Worm (Caenorhabditis elegans) whole organism, L1 larva: ENCODE measurements around the gene dhs-20.
A peak's percentile ranks its signal among the peaks of the same experiment; 100 is the strongest.

Source experiments
- C34B4.2 ChIP-seq: sonication (generic microtip); optimal IDR thresholded peaks from 2 replicates; lab custom pipeline; 2017; ENCODE audit warnings: mild to moderate bottlenecking, missing genetic modification characterization, missing compliant biosample characterization
- F16B12.6 ChIP-seq: fragments of 150-350 bp; optimal IDR thresholded peaks from 2 replicates; lab custom pipeline; 2014; ENCODE audit warnings: missing biosample characterization, missing genetic modification characterization
- aha-1 ChIP-seq: fragments of 150-350 bp; optimal IDR thresholded peaks from 2 replicates; lab custom pipeline; 2014; ENCODE audit warnings: missing biosample characterization, missing genetic modification characterization
- aly-2 ChIP-seq: fragments of 150-350 bp; optimal IDR thresholded peaks from 2 replicates; lab custom pipeline; 2014; ENCODE audit warnings: missing biosample characterization, missing genetic modification characterization
- ama-1 ChIP-seq: fragments of 150-350 bp; optimal IDR thresholded peaks from 2 replicates; lab custom pipeline; 2014
- blmp-1 ChIP-seq: fragments of 150-350 bp; optimal IDR thresholded peaks from 2 replicates; lab custom pipeline; 2014; ENCODE audit warnings: missing biosample characterization, missing genetic modification characterization
- ceh-63 ChIP-seq: fragments of 200-800 bp; sonication (Bioruptor generic); optimal IDR thresholded peaks from 2 replicates; lab custom pipeline; 2018; ENCODE audit warnings: mild to moderate bottlenecking, missing genetic modification characterization, missing compliant biosample characterization
- ceh-8 ChIP-seq: fragments of 200-800 bp; sonication (Bioruptor generic); optimal IDR thresholded peaks from 2 replicates; lab custom pipeline; 2018; ENCODE audit warnings: mild to moderate bottlenecking, missing genetic modification characterization, moderate library complexity, missing compliant biosample characterization
- dpl-1 ChIP-seq, 3 experiments: fragments of 150-350 bp in 2 of 3; sonication (generic microtip) in 1 of 3; optimal IDR thresholded peaks; 2 replicates each; lab custom pipeline; 2014 to 2017; ENCODE audit warnings: missing biosample characterization in 3 of 3, missing genetic modification characterization in 3 of 3, missing genetic modification reagents in 3 of 3
- dsc-1 ChIP-seq: sonication (generic microtip); optimal IDR thresholded peaks from 2 replicates; lab custom pipeline; 2016; ENCODE audit warnings: mild to moderate bottlenecking, missing genetic modification characterization, missing compliant biosample characterization
- efl-1 ChIP-seq, 4 experiments: fragments of 150-350 bp; optimal IDR thresholded peaks in 3 of 4; peaks in 1 of 4; 1 replicate in 1 of 4; 2 replicates in 3 of 4; lab custom pipeline; 2014; ENCODE audit warnings: missing biosample characterization in 2 of 4, missing genetic modification characterization in 2 of 4, missing genetic modification reagents in 2 of 4
- egl-13 ChIP-seq: sonication (generic microtip); optimal IDR thresholded peaks from 2 replicates; lab custom pipeline; 2016; ENCODE audit warnings: missing genotype, missing genetic modification reagents, missing genetic modification characterization, missing compliant biosample characterization
- egl-27 ChIP-seq, 2 experiments: fragments of 150-350 bp in 1 of 2; sonication (generic microtip); optimal IDR thresholded peaks; 3 replicates each; lab custom pipeline; 2017 to 2018; ENCODE audit warnings: missing biosample characterization in 2 of 2, missing genetic modification characterization in 2 of 2, missing genetic modification reagents in 2 of 2
- elt-2 ChIP-seq: sonication (generic microtip); optimal IDR thresholded peaks from 2 replicates; lab custom pipeline; 2016; ENCODE audit warnings: missing genetic modification characterization, mild to moderate bottlenecking, inconsistent platforms, missing compliant biosample characterization, missing genetic modification reagents
- elt-3 ChIP-seq, 6 experiments: fragments of 150-350 bp in 1 of 6; sonication (generic microtip); optimal IDR thresholded peaks; 2 replicates each; lab custom pipeline; 2017 to 2018; ENCODE audit warnings: missing biosample characterization in 6 of 6, missing genetic modification characterization in 6 of 6, inconsistent platforms in 1 of 6
- ets-5 ChIP-seq: fragments of 200-800 bp; sonication (Bioruptor generic); IDR thresholded peaks from 2 replicates; pipeline ENCODE4 v1.3.6; 2022; ENCODE audit warnings: missing genetic modification characterization, missing compliant biosample characterization
- grh-1 ChIP-seq: fragments of 200-800 bp; sonication (Bioruptor generic); IDR thresholded peaks from 2 replicates; pipeline ENCODE4 v1.3.6; 2022; ENCODE audit warnings: missing genetic modification reagents, missing genetic modification characterization, missing compliant biosample characterization
- hlh-17 ChIP-seq: fragments of 200-800 bp; sonication (Bioruptor generic); optimal IDR thresholded peaks from 2 replicates; lab custom pipeline; 2018; ENCODE audit warnings: missing genetic modification characterization, mild to moderate bottlenecking, missing compliant biosample characterization, moderate library complexity, borderline replicate concordance
- hlh-4 ChIP-seq: sonication (generic microtip); optimal IDR thresholded peaks from 2 replicates; lab custom pipeline; 2016; ENCODE audit warnings: mild to moderate bottlenecking, missing genetic modification characterization, missing compliant biosample characterization
- lin-14 ChIP-seq: fragments of 200-800 bp; sonication (Bioruptor generic); optimal IDR thresholded peaks from 2 replicates; lab custom pipeline; 2018; ENCODE audit warnings: mild to moderate bottlenecking, missing genetic modification characterization, moderate library complexity, missing compliant biosample characterization
- lin-35 ChIP-seq, 2 experiments: fragments of 150-350 bp; optimal IDR thresholded peaks; 2 replicates each; lab custom pipeline; 2014; ENCODE audit warnings: missing biosample characterization in 2 of 2, missing genetic modification characterization in 2 of 2, missing genetic modification reagents in 2 of 2
- mdl-1 ChIP-seq, 2 experiments: fragments of 150-350 bp; optimal IDR thresholded peaks; 2 replicates each; lab custom pipeline; 2014 to 2017; ENCODE audit warnings: missing biosample characterization in 2 of 2, missing genetic modification characterization in 2 of 2, inconsistent platforms in 1 of 2
- mep-1 ChIP-seq: fragments of 150-350 bp; optimal IDR thresholded peaks from 2 replicates; lab custom pipeline; 2014; ENCODE audit warnings: missing biosample characterization, missing genetic modification characterization
- nhr-71 ChIP-seq: sonication (generic microtip); optimal IDR thresholded peaks from 2 replicates; lab custom pipeline; 2016; ENCODE audit warnings: mild to moderate bottlenecking, missing genetic modification characterization, moderate library complexity, missing compliant biosample characterization
- nhr-76 ChIP-seq: sonication (generic microtip); optimal IDR thresholded peaks from 2 replicates; lab custom pipeline; 2017; ENCODE audit warnings: missing biosample characterization, missing genetic modification characterization
- nhr-85 ChIP-seq: sonication (generic microtip); peaks from one replicate; lab custom pipeline; 2016; ENCODE audit warnings: missing genetic modification characterization, inconsistent platforms, missing compliant biosample characterization
- pax-3 ChIP-seq: fragments of 200-800 bp; sonication (Bioruptor generic); optimal IDR thresholded peaks from 2 replicates; lab custom pipeline; 2018; ENCODE audit warnings: mild to moderate bottlenecking, missing genetic modification characterization, moderate library complexity, missing compliant biosample characterization
- pqm-1 ChIP-seq: sonication (generic microtip); optimal IDR thresholded peaks from 3 replicates; lab custom pipeline; 2017; ENCODE audit warnings: missing biosample characterization, missing genetic modification characterization
- sptf-1 ChIP-seq: fragments of 150-350 bp; optimal IDR thresholded peaks from 2 replicates; lab custom pipeline; 2014; ENCODE audit warnings: missing biosample characterization, missing genetic modification characterization
- sup-37 ChIP-seq: fragments of 200-800 bp; sonication (Bioruptor generic); optimal IDR thresholded peaks from 2 replicates; lab custom pipeline; 2018; ENCODE audit warnings: mild to moderate bottlenecking, missing genetic modification characterization, missing compliant biosample characterization
- tlp-1 ChIP-seq: fragments of 150-350 bp; optimal IDR thresholded peaks from 2 replicates; lab custom pipeline; 2014; ENCODE audit warnings: missing biosample characterization, missing genetic modification characterization
- unc-62 ChIP-seq: fragments of 150-350 bp; optimal IDR thresholded peaks from 2 replicates; lab custom pipeline; 2014; ENCODE audit warnings: missing biosample characterization, missing genetic modification reagents, missing genetic modification characterization
- vab-15 ChIP-seq: sonication (generic microtip); optimal IDR thresholded peaks from 2 replicates; lab custom pipeline; 2017; ENCODE audit warnings: missing genotype, mild to moderate bottlenecking, missing genetic modification characterization, missing compliant biosample characterization
- zag-1 ChIP-seq: fragments of 150-350 bp; optimal IDR thresholded peaks from 2 replicates; lab custom pipeline; 2014; ENCODE audit warnings: missing biosample characterization, missing genetic modification characterization
- ztf-11 ChIP-seq, 2 experiments: sonication (generic microtip); optimal IDR thresholded peaks; 2 replicates each; lab custom pipeline; 2016 to 2017; ENCODE audit warnings: missing genetic modification characterization in 2 of 2, missing biosample characterization in 1 of 2, missing compliant biosample characterization in 1 of 2
- ztf-4 ChIP-seq: fragments of 150-350 bp; optimal IDR thresholded peaks from 2 replicates; lab custom pipeline; 2014; ENCODE audit warnings: missing biosample characterization, missing genetic modification characterization

dhs-20 gene

ce11 chrV:11570169-11570651, 34.2 kb downstream of the dhs-20 start, which contains the start of the genes nhr-101 and pms-2 (continued):
- TF ChIP-seq sptf-1 (tag; lab: Kevin White, UChicago) (no peak), nhr-85 (peak; percentile 76), sup-37 (GFP tag; lab: Kevin White, UChicago) (no peak), ztf-4 (tag; lab: Kevin White, UChicago) (no peak), mdl-1 (tag; optimal IDR thresholded peaks at IDR 0.05; lab: Kevin White, UChicago) (no peak), elt-3 (tag; optimal IDR thresholded peaks at IDR 0.05; lab: Kevin White, UChicago) (peak in 1 of 6 experiments; percentile 24), pqm-1 (tag; lab: Kevin White, UChicago) (no peak), aha-1 (tag; lab: Kevin White, UChicago) (no peak), lin-14 (GFP tag; lab: Kevin White, UChicago) (peak; percentile 61), egl-27 (tag; optimal IDR thresholded peaks at IDR 0.05; lab: Kevin White, UChicago) (no peak), aly-2 (no peak), ztf-11 (tag; optimal IDR thresholded peaks at IDR 0.05; lab: Kevin White, UChicago) (no peak), vab-15 (no peak), hlh-17 (GFP tag; lab: Kevin White, UChicago) (no peak), efl-1 (optimal IDR thresholded peaks at IDR 0.05; lab: Kevin White, UChicago) (no peak), efl-1 (GFP tag; optimal IDR thresholded peaks at IDR 0.05 in 1 of 2; lab: Kevin White, UChicago) (peak in 1 of 2 experiments; percentile 87), nhr-71 (tag; lab: Kevin White, UChicago) (peak; percentile 73), lin-35 (GFP tag; optimal IDR thresholded peaks at IDR 0.05; lab: Kevin White, UChicago) (peak in 1 of 2 experiments; percentile 19), ceh-63 (GFP tag; lab: Kevin White, UChicago) (no peak), grh-1 (GFP tag; lab: Robert Waterston, UW) (no peak), hlh-4 (tag; lab: Kevin White, UChicago) (no peak), unc-62 (no peak), dsc-1 (tag; lab: Kevin White, UChicago) (peak; percentile 73), egl-13 (tag; lab: Kevin White, UChicago) (no peak), elt-2 (tag; lab: Kevin White, UChicago) (no peak), ceh-8 (GFP tag; lab: Kevin White, UChicago) (no peak), nhr-76 (tag; lab: Kevin White, UChicago) (no peak), pax-3 (no peak), C34B4.2 (tag; lab: Kevin White, UChicago) (no peak), blmp-1 (tag; lab: Kevin White, UChicago) (peak; percentile 38)
- TF ChIP-seq, all 84 proteins: peak for 14

- TF ChIP-seq ets-5 (GFP tag; lab: Robert Waterston, UW): no peak
- TF ChIP-seq efl-1 (optimal IDR thresholded peaks at IDR 0.05; lab: Kevin White, UChicago): no peak
- peak in 1 of 2 experiments; percentile 17 for TF ChIP-seq efl-1 (GFP tag; optimal IDR thresholded peaks at IDR 0.05 in 1 of 2; lab: Kevin White, UChicago)
Observed at ce11 chrV:11564573-11564972, 39.8 kb downstream of the dhs-20 start, which contains the start of gene srx-87. Gene srx-87 (plus strand): TSS chrV:11564873.

ce11 chrV:11562643-11563042, 41.7 kb downstream of the dhs-20 start, which contains the start of gene srx-86:
Gene srx-86 (plus strand): TSS chrV:11562943.
- TF ChIP-seq sup-37 (GFP tag; lab: Kevin White, UChicago): no peak
- no peak for TF ChIP-seq ama-1 (lab: Kevin White, UChicago)
- no peak for TF ChIP-seq zag-1 (tag; lab: Kevin White, UChicago)
- TF ChIP-seq mep-1 (tag; lab: Kevin White, UChicago): no peak
- no peak for TF ChIP-seq nhr-71 (tag; lab: Kevin White, UChicago)

- TF ChIP-seq tlp-1 (tag; lab: Kevin White, UChicago) (no peak), efl-1 (optimal IDR thresholded peaks at IDR 0.05; lab: Kevin White, UChicago) (peak in 1 of 2 experiments; percentile 57), efl-1 (GFP tag; optimal IDR thresholded peaks at IDR 0.05 in 1 of 2; lab: Kevin White, UChicago) (no peak), F16B12.6 (peak; percentile 23), dpl-1 (GFP tag; optimal IDR thresholded peaks at IDR 0.05; lab: Kevin White, UChicago) (peak in 1 of 3 experiments; percentile 5)
Observed at ce11 chrV:11554260-11554659, 50.1 kb downstream of the dhs-20 start, which contains the start of gene duo-1. Gene duo-1 (plus strand): TSS chrV:11554630.
